Worm (Caenorhabditis elegans) whole organism, L2 larva: ENCODE results near the gene ZK287.9.
A peak's percentile ranks its signal among the peaks of the same experiment; 100 is the strongest.

ENCODE experiments used
- C34F6.9 ChIP-seq: fragments of 150-350 bp; optimal IDR thresholded peaks from 2 replicates; lab custom pipeline; 2014; ENCODE audit warnings: missing biosample characterization, missing genetic modification characterization
- F13H6.1 ChIP-seq: sonication (generic microtip); optimal IDR thresholded peaks from 2 replicates; lab custom pipeline; 2016; ENCODE audit warnings: missing genetic modification characterization, missing compliant biosample characterization
- R02D3.7 ChIP-seq: fragments of 150-350 bp; optimal IDR thresholded peaks from 2 replicates; lab custom pipeline; 2014; ENCODE audit warnings: missing biosample characterization, missing genetic modification characterization
- ZK546.5 ChIP-seq: sonication (generic microtip); optimal IDR thresholded peaks from 2 replicates; lab custom pipeline; 2017; ENCODE audit warnings: missing biosample characterization, missing genetic modification characterization
- aly-2 ChIP-seq: fragments of 150-350 bp; optimal IDR thresholded peaks from 2 replicates; lab custom pipeline; 2014; ENCODE audit warnings: missing biosample characterization, missing genetic modification characterization
- ama-1 ChIP-seq: fragments of 150-350 bp; optimal IDR thresholded peaks from 2 replicates; lab custom pipeline; 2018; ENCODE audit warnings: inconsistent platforms
- ceh-82 ChIP-seq: fragments of 150-350 bp; optimal IDR thresholded peaks from 2 replicates; lab custom pipeline; 2014; ENCODE audit warnings: missing biosample characterization, missing genetic modification characterization
- crh-2 ChIP-seq: sonication (generic microtip); optimal IDR thresholded peaks from 2 replicates; lab custom pipeline; 2017; ENCODE audit warnings: missing biosample characterization, missing genetic modification characterization
- dmd-4 ChIP-seq: sonication (generic microtip); optimal IDR thresholded peaks from 2 replicates; lab custom pipeline; 2017; ENCODE audit warnings: missing biosample characterization, missing genetic modification characterization
- egl-27 ChIP-seq: sonication (generic microtip); optimal IDR thresholded peaks from 3 replicates; lab custom pipeline; 2017; ENCODE audit warnings: missing biosample characterization, missing genetic modification reagents, missing genetic modification characterization
- elt-1 ChIP-seq: fragments of 150-350 bp; optimal IDR thresholded peaks from 2 replicates; lab custom pipeline; 2014; ENCODE audit warnings: missing biosample characterization, missing genetic modification characterization
- elt-3 ChIP-seq: sonication (generic microtip); optimal IDR thresholded peaks from 2 replicates; lab custom pipeline; 2017; ENCODE audit warnings: missing biosample characterization, missing genetic modification characterization
- gmeb-1 ChIP-seq: fragments of 150-350 bp; optimal IDR thresholded peaks from 2 replicates; lab custom pipeline; 2014; ENCODE audit warnings: missing biosample characterization, missing genetic modification characterization
- lin-11 ChIP-seq: fragments of 150-350 bp; sonication (generic microtip); optimal IDR thresholded peaks from 2 replicates; lab custom pipeline; 2014; ENCODE audit warnings: missing biosample characterization, missing genetic modification characterization, inconsistent platforms, mixed read lengths
- lin-13 ChIP-seq: fragments of 150-350 bp; optimal IDR thresholded peaks from 2 replicates; lab custom pipeline; 2014; ENCODE audit warnings: missing biosample characterization, missing genetic modification reagents, missing genetic modification characterization
- lsy-2 ChIP-seq, 2 experiments: fragments of 150-350 bp in 1 of 2; sonication (generic microtip) in 1 of 2; optimal IDR thresholded peaks; 2 replicates each; lab custom pipeline; 2014 to 2017; ENCODE audit warnings: missing biosample characterization in 2 of 2, missing genetic modification characterization in 2 of 2
- nhr-10 ChIP-seq: sonication (generic microtip); optimal IDR thresholded peaks from 2 replicates; lab custom pipeline; 2017; ENCODE audit warnings: missing biosample characterization, missing genetic modification characterization
- nhr-11 ChIP-seq: fragments of 150-350 bp; optimal IDR thresholded peaks from 2 replicates; lab custom pipeline; 2014; ENCODE audit warnings: missing biosample characterization, missing genetic modification characterization
- nhr-12 ChIP-seq: fragments of 150-350 bp; optimal IDR thresholded peaks from 2 replicates; lab custom pipeline; 2014; ENCODE audit warnings: missing biosample characterization, missing genetic modification characterization
- nhr-129 ChIP-seq: fragments of 150-350 bp; optimal IDR thresholded peaks from 2 replicates; lab custom pipeline; 2014; ENCODE audit warnings: missing biosample characterization, missing genetic modification characterization
- nhr-21 ChIP-seq: fragments of 150-350 bp; optimal IDR thresholded peaks from 2 replicates; lab custom pipeline; 2014; ENCODE audit warnings: missing biosample characterization, missing genetic modification characterization
- nhr-237 ChIP-seq: fragments of 150-350 bp; optimal IDR thresholded peaks from 2 replicates; lab custom pipeline; 2014; ENCODE audit warnings: missing biosample characterization, missing genetic modification characterization
- nhr-6 ChIP-seq: fragments of 150-350 bp; optimal IDR thresholded peaks from 2 replicates; lab custom pipeline; 2014; ENCODE audit warnings: missing biosample characterization, missing genetic modification characterization
- nhr-77 ChIP-seq: fragments of 150-350 bp; optimal IDR thresholded peaks from 2 replicates; lab custom pipeline; 2014; ENCODE audit warnings: missing biosample characterization, missing genetic modification characterization
- peb-1 ChIP-seq: fragments of 150-350 bp; optimal IDR thresholded peaks from 2 replicates; lab custom pipeline; 2014; ENCODE audit warnings: missing biosample characterization, missing genetic modification characterization
- skn-1 ChIP-seq: sonication (generic microtip); optimal IDR thresholded peaks from 2 replicates; lab custom pipeline; 2017; ENCODE audit warnings: missing biosample characterization, missing genetic modification characterization
- sma-9 ChIP-seq, 2 experiments: fragments of 150-350 bp in 1 of 2; sonication (generic microtip) in 1 of 2; optimal IDR thresholded peaks; 2 replicates each; lab custom pipeline; 2014 to 2016; ENCODE audit warnings: missing genetic modification characterization in 2 of 2, mild to moderate bottlenecking in 1 of 2, missing biosample characterization in 1 of 2, missing compliant biosample characterization in 1 of 2, missing genetic modification reagents in 1 of 2, moderate library complexity in 1 of 2
- snpc-4 ChIP-seq: fragments of 150-350 bp; optimal IDR thresholded peaks from 2 replicates; lab custom pipeline; 2014; ENCODE audit warnings: missing biosample characterization, missing genetic modification characterization
- ztf-1 ChIP-seq: fragments of 200-800 bp; sonication (Bioruptor generic); conservative IDR thresholded peaks from 2 replicates; pipeline ENCODE4 v1.3.6; 2022; ENCODE audit warnings: missing genetic modification characterization, missing compliant biosample characterization

Gene ZK287.9

ce11 chrV:9633313-9633712 is 45.8 kb upstream of the ZK287.9 start, which contains the start of gene col-147 (continued):
- peak; percentile 34 for TF ChIP-seq crh-2 (tag; lab: Kevin White, UChicago)
- TF ChIP-seq F13H6.1 (tag; lab: Kevin White, UChicago), result no peak
- TF ChIP-seq nhr-129 (tag; lab: Kevin White, UChicago), result no peak
- no peak for TF ChIP-seq elt-3 (tag; lab: Kevin White, UChicago)
- TF ChIP-seq elt-1, result no peak
- TF ChIP-seq peb-1 (tag; lab: Kevin White, UChicago), result no peak

DNA sequence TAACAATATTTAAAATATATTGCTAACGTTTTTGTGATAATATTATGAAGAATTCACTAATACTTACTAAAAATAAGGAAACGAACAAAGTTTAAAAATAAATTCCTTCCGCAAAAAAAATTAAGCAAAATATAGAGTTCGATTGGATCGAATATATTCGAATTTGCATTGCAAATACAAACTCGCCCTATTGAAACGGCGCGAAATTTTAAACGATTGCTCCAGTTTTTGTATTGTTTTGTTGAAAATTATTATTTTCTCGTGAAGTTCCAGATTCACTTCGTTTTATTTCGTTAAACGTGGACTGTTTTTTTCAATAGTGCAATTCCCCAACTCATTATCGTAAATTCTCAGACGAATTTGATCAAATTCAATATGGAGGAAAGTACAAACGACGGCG is 33.6 kb upstream of the ZK287.9 start, which contains the start of the genes atl-1 and hcp-2:
Gene atl-1, minus strand, starts transcription at position 89 of the 400 bp plus-strand sequence.
Gene hcp-2, plus strand, starts transcription at position 353 of the 400 bp plus-strand sequence.
- TF ChIP-seq gmeb-1 (tag; lab: Kevin White, UChicago) (peak; percentile 45), lin-11 (no peak), nhr-12 (tag; lab: Kevin White, UChicago) (no peak), nhr-10 (tag; lab: Kevin White, UChicago) (no peak), snpc-4 (no peak), R02D3.7 (tag; lab: Kevin White, UChicago) (no peak), elt-1 (no peak)
- TF ChIP-seq, all 48 proteins: peak for 1

- no peak for TF ChIP-seq elt-3 (tag; lab: Kevin White, UChicago)
- no peak for TF ChIP-seq nhr-11 (tag; lab: Kevin White, UChicago)
- no peak for TF ChIP-seq R02D3.7 (tag; lab: Kevin White, UChicago)
- TF ChIP-seq C34F6.9 (tag; lab: Kevin White, UChicago), result no peak
- TF ChIP-seq lsy-2 (tag; optimal IDR thresholded peaks at IDR 0.05; lab: Kevin White, UChicago), result no peak
- no peak for TF ChIP-seq nhr-6 (tag; lab: Kevin White, UChicago)
- TF ChIP-seq skn-1 (tag; lab: Kevin White, UChicago), result no peak
- no peak for TF ChIP-seq aly-2 (tag; lab: Kevin White, UChicago)
- TF ChIP-seq nhr-237 (tag; lab: Kevin White, UChicago), result no peak
- TF ChIP-seq elt-1, result no peak
- TF ChIP-seq dmd-4, result no peak
- TF ChIP-seq lin-11, result no peak
- no peak for TF ChIP-seq snpc-4
- no peak for TF ChIP-seq ztf-1 (GFP tag; lab: Robert Waterston, UW)
- no peak for TF ChIP-seq gmeb-1 (tag; lab: Kevin White, UChicago)
- no peak for TF ChIP-seq crh-2 (tag; lab: Kevin White, UChicago)
- TF ChIP-seq, all 48 proteins: peak for 0
Measured at ce11 chrV:9651294-9651693, 27.9 kb upstream of the ZK287.9 start, which contains the start of gene T06E4.21. Gene T06E4.21, plus strand, starts transcription at chrV:9651594.

DNA sequence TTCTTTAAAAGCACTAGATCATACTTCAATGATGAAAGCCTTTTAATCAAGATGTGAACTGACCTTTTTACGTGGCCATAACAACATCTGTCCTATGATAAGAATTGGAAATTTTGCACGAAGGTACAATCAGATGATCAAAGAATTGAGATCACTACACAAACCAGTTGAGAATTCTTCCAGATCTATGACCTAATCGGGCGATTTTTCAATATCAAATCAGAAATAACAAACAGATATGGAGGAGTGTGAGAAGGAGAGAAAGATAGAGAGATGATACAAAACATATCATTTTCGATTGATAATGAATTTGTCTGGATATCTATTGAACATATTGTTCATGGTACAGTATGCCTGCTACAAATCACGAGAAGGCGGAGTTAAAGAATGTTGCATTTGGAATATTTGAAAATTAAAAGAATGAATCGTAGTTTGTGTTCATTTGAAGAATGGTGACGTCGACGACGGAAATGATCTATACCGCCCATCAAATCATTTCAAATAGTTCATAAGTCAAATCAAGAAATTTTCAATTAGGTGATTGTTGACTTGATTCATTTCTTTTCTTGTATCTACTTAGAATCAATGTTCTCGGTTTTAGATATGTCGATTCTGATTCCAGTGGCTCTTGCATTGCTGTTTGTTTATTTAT is 24.9 kb upstream of the ZK287.9 start, which contains the start of gene cyp-29A4:
Gene cyp-29A4, plus strand, starts transcription at position 602 of the 652 bp plus-strand sequence.
- TF ChIP-seq gmeb-1 (tag; lab: Kevin White, UChicago) (no peak), nhr-129 (tag; lab: Kevin White, UChicago) (peak; percentile 23), ZK546.5 (tag; lab: Kevin White, UChicago) (no peak), nhr-21 (peak; percentile 48), sma-9 (GFP tag; optimal IDR thresholded peaks at IDR 0.05; lab: Kevin White, UChicago) (peak; percentile 35), sma-9 (tag; optimal IDR thresholded peaks at IDR 0.05; lab: Kevin White, UChicago) (no peak), ama-1 (lab: Kevin White, UChicago) (no peak), lin-13 (GFP tag; lab: Kevin White, UChicago) (no peak)

DNA sequence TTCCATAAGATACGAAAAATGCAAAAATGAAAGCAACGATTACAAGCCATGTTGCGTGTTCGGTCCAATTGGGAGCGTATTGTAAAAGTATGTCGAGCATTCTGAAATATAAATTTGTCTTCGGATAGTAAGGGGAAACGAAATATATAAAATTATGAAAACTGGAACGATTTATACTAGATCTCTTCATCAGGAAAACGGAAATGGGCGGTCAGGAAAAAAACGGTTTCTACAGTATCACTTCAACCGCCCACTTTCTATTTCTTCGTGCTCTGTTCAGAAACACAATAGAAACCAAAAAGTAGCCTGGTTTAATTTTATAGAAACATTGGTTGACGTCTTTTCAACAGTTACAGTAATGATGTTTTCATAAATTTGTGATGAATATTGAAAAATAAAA is 17.6 kb upstream of the ZK287.9 start, which contains the start of gene pitr-4:
Gene pitr-4, minus strand, starts transcription at position 101 of the 400 bp plus-strand sequence.
- TF ChIP-seq lsy-2 (tag; optimal IDR thresholded peaks at IDR 0.05; lab: Kevin White, UChicago) (no peak), nhr-77 (tag; lab: Kevin White, UChicago) (no peak), ceh-82 (tag; lab: Kevin White, UChicago) (no peak)

- no peak for TF ChIP-seq egl-27 (tag; lab: Kevin White, UChicago)
- no peak for TF ChIP-seq snpc-4
Measured at ce11 chrV:9663948-9664347, 15.2 kb upstream of the ZK287.9 start.
